Worm (Caenorhabditis elegans) whole organism, late embryonic: ENCODE results near the gene npr-2.

Experiments used
- F13H6.1 ChIP-seq: sonication (generic microtip); optimal IDR thresholded peaks from 2 replicates; lab custom pipeline; 2016; ENCODE audit warnings: missing genetic modification characterization, missing compliant biosample characterization
- T23F11.4 ChIP-seq: fragments of 200-800 bp; sonication (Bioruptor generic); optimal IDR thresholded peaks from 2 replicates; lab custom pipeline; 2018; ENCODE audit warnings: mild to moderate bottlenecking, missing genetic modification characterization, missing compliant biosample characterization
- ahr-1 ChIP-seq: sonication (generic microtip); optimal IDR thresholded peaks from 2 replicates; lab custom pipeline; 2016; ENCODE audit warnings: missing genetic modification characterization, missing compliant biosample characterization
- ama-1 ChIP-seq: fragments of 150-350 bp; optimal IDR thresholded peaks from 2 replicates; lab custom pipeline; 2014
- dve-1 ChIP-seq: sonication (generic microtip); optimal IDR thresholded peaks from 2 replicates; lab custom pipeline; 2017; ENCODE audit warnings: antibody characterized with exemption, mild to moderate bottlenecking, missing genetic modification characterization, missing compliant biosample characterization
- eyg-1 ChIP-seq: sonication (generic microtip); optimal IDR thresholded peaks from 2 replicates; lab custom pipeline; 2016; ENCODE audit warnings: missing genotype, missing genetic modification characterization, missing compliant biosample characterization
- fkh-10 ChIP-seq: fragments of 150-350 bp; optimal IDR thresholded peaks from 2 replicates; lab custom pipeline; 2014; ENCODE audit warnings: missing biosample characterization, missing genetic modification reagents, missing genetic modification characterization
- nhr-11 ChIP-seq: fragments of 150-350 bp; optimal IDR thresholded peaks from 2 replicates; lab custom pipeline; 2014; ENCODE audit warnings: missing biosample characterization, missing genetic modification characterization
- nhr-232 ChIP-seq: sonication (generic microtip); optimal IDR thresholded peaks from 2 replicates; lab custom pipeline; 2016; ENCODE audit warnings: missing genetic modification characterization, missing compliant biosample characterization
- ref-2 ChIP-seq: sonication (generic microtip); optimal IDR thresholded peaks from 2 replicates; lab custom pipeline; 2016; ENCODE audit warnings: missing genetic modification characterization, missing compliant biosample characterization
- sox-4 ChIP-seq: sonication (generic microtip); optimal IDR thresholded peaks from 2 replicates; lab custom pipeline; 2017; ENCODE audit warnings: mild to moderate bottlenecking, missing genetic modification characterization, inconsistent platforms, missing compliant biosample characterization
- tbx-2 ChIP-seq: sonication (generic microtip); optimal IDR thresholded peaks from 2 replicates; lab custom pipeline; 2016; ENCODE audit warnings: missing genetic modification characterization, missing compliant biosample characterization
- ttx-3 ChIP-seq: sonication (generic microtip); optimal IDR thresholded peaks from 2 replicates; lab custom pipeline; 2016; ENCODE audit warnings: missing genetic modification reagents, missing genetic modification characterization, missing compliant biosample characterization

ce11 chrIV:9622272-9622671 lies 42.4 kb upstream of the npr-2 start, which contains the start of gene W09C2.7:
- no peak for TF ChIP-seq fkh-10 (GFP tag; lab: Kevin White, UChicago)
- TF ChIP-seq dve-1, result no peak
- TF ChIP-seq F13H6.1 (tag; lab: Kevin White, UChicago), result no peak
- TF ChIP-seq sox-4 (tag; lab: Kevin White, UChicago), result no peak
- no peak for TF ChIP-seq tbx-2 (tag; lab: Kevin White, UChicago)
- no peak for TF ChIP-seq eyg-1 (tag; lab: Kevin White, UChicago)
- TF ChIP-seq nhr-232 (tag; lab: Kevin White, UChicago), result no peak
- TF ChIP-seq T23F11.4 (GFP tag; lab: Kevin White, UChicago), result no peak
- TF ChIP-seq ref-2 (tag; lab: Kevin White, UChicago), result no peak
- no peak for TF ChIP-seq ama-1
- TF ChIP-seq ahr-1 (tag; lab: Kevin White, UChicago), result no peak
- no peak for TF ChIP-seq ttx-3 (tag; lab: Kevin White, UChicago)
- no peak for TF ChIP-seq nhr-11
